Fruit fly (Drosophila melanogaster): Measurements from ENCODE around the gene Wdr82.

DNA sequence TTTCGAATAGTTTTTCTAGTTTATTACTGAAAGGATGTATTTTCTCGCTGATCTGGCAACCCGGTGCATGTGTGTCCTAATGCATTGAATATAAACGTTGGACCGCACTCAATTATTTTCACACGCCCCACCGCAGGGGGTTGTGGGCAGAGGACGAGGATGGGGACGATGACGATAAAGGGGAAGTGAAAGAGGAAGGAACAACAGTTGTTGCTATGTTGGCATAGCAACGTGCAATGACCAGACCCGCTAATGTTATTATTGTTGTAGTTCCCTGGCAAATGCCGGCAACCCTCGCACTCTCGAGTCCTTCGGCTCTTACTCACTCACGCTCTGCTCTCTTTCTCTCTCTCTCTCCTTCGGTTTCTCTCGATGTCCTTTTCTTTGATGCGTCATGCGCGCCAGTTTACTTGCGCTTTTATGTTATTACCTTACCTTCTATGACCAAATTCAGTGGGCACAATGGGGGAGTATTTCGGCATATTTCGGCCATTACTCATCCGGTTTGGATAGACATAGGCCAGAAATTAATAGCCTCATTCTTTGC, 50.5 kb downstream of the Wdr82 start:
- TF ChIP-seq CG12605 (GFP tag; IDR thresholded peaks at IDR 0.05): no peak
- no peak for TF ChIP-seq EcR (GFP tag; optimal IDR thresholded peaks at IDR 0.05)
- TF ChIP-seq Pif1A (GFP tag; optimal IDR thresholded peaks at IDR 0.05): no peak
- TF ChIP-seq gl (tag; optimal IDR thresholded peaks at IDR 0.05): no peak
- TF ChIP-seq CG9948 (tag; optimal IDR thresholded peaks at IDR 0.05): no peak
- TF ChIP-seq CG10348 (GFP tag; IDR thresholded peaks at IDR 0.05): no peak
- no peak for TF ChIP-seq Pif1B (GFP tag; optimal IDR thresholded peaks at IDR 0.05)
